Fruit fly (Drosophila melanogaster) whole organism, larva: ENCODE results near the gene CG8892.

Source experiments
- noc ChIP-seq: fragments of 200-800 bp; sonication (Bioruptor generic); optimal IDR thresholded peaks from 3 replicates; lab custom pipeline; 2019; ENCODE audit warnings: missing biosample characterization, mild to moderate bottlenecking, missing genetic modification characterization, moderate library complexity

CG8892 gene

DNA sequence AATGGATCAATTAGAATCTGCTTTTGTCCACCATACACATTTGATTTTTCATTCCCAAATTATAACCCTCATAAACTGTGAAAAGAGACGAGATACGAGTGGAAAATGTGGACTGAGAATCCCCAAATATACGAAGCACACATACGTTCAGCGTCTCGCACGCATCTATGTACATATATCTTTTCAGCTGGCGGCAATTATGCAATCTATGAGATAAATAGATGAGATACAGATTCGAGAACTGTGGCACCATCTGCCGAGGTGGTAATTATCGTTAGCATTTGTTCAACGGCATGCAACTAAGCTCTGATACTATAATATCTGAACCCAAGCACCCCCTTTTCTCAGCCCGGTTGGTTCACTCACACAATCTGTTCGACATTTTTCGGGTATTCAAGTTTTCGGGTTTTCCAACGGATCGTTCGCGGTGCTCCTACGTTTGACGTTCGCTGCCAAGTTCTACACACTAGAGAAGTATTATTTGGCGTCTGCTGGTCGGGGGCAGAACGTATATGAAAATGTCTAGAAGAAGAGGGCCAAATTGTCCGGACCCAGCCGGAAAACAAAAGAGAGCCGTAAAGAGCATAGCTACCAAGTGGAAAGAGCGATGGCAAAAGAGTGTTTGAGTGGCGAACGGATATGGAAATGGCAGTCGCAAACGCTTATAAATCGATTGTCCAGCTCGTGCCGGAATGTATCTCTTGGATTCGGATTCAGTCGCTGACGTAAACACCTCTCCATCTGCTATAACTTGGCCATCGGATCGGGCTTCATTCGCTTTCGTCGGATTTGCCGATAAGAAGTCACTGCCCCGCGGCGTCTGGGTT is 13.8 kb upstream of the CG8892 start:
- TF ChIP-seq noc (tag; lab: Kevin White, UChicago) = no peak

- no peak for TF ChIP-seq noc (tag; lab: Kevin White, UChicago)
Measured at dm6 chr2L:4982098-4982646, 780 bp upstream of the CG8892 start.

DNA sequence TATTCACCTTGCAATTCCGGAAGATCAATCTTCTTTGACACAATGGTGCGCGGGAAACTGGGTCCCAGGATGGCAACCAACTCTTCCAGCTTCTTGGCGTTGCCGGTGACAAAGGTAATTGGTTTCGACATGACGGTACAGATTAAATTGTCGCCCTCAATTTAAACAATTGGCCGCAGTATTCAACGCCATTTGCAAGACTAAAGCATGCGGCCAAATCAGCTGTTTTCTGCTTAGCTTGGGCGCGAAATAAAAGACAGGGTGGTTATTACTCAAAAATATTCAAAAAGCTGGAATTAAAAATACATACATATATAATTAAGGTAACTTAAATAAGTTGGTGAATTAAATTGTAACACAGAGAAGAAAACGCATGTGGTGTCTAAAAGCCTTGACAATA is 2.3 kb downstream of the CG8892 start, which contains the start of gene CG8891:
CG8891 (minus strand) TSS at position 242 of the 400 bp plus-strand sequence.
- TF ChIP-seq noc (tag; lab: Kevin White, UChicago) = no peak

DNA sequence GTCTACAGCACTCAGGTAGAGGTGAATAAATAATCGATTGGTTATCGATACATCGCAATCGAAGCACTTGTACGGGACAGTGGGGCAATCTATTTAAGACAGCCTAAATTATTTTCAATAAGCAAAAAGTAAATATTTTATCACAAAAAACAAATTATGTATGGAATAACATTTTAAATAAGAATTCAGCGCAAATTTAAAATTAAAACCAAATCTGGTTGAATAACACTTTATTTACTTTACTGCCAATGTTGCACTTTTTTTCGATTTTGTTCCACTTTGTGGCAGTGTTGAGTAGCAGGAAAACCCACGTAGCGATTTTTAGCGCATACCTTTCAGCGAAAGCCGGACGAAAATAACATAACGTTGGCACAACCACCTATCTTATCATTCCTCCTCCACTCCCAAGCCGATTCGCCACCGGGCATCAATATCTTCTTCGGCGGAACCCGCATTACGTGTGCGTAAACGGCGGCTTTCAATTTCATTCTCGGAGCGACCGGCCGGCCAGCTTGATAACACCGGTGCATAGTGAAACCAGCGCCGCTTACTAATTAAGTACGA is 4.3 kb downstream of the CG8892 start, which contains the start of the genes Gmd and CG3792:
Gmd (minus strand) TSS at position 36 of the 564 bp plus-strand sequence.
CG3792 (plus strand) TSS at position 325 of the 564 bp plus-strand sequence.
- peak; percentile 87 for TF ChIP-seq noc (tag; lab: Kevin White, UChicago)

dm6 chr2L:4973731-4974415 is 7.5 kb downstream of the CG8892 start, which contains the start of gene mRpL28:
Gene mRpL28, plus strand, starts transcription at chr2L:4973976.
- TF ChIP-seq noc (tag; lab: Kevin White, UChicago) = no peak

- no peak for TF ChIP-seq noc (tag; lab: Kevin White, UChicago)
Measured at dm6 chr2L:4971329-4971798, 10.0 kb downstream of the CG8892 start, which contains the start of gene CG14043. Gene CG14043, plus strand, starts transcription at chr2L:4971702.

dm6 chr2L:4968767-4969166 is 12.6 kb downstream of the CG8892 start, which contains the start of the genes Scox and Polr1C:
Gene Scox, minus strand, starts transcription at chr2L:4968935.
Gene Polr1C, plus strand, starts transcription at chr2L:4969004.
- TF ChIP-seq noc (tag; lab: Kevin White, UChicago) = no peak

DNA sequence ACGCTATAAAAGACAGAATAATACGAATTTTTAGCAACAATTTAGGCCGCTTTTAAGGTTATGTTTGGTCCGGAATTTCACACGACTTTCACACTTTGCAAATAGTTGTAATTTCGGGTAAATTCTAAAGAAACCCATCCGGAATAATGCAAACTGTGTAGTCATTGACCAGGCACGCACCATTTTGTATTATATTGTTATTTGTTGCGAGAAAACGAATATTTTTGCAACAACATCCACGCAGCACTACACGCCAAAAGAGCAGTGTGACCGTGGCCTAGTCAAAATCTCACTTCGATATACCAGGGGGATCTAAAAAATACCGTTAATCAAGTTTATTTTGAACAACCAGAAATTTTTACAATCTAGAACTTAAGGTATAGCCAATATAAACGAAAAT is 13.9 kb downstream of the CG8892 start, which contains the start of gene eIF3i:
eIF3i (minus strand) TSS at position 265 of the 400 bp plus-strand sequence.
- TF ChIP-seq noc (tag; lab: Kevin White, UChicago) = no peak

DNA sequence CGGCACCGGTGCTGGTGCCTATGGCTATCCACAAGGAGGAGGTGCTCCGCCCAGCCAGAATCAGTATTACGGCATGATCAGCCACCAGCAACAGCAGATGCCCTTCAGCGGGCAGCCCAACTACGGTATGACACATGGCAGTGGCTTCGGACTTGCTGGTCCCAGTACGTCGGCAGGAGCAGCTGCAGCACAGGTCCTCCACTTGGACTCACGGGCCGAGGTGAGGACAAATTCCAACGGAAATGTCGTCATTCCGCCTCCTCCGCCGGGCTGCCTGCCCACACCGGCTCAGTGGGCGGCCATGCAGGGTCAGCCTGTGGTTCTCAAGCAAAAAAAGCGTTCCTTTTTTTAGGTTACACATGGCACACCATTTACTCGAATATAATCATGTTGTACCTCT is 15.5 kb downstream of the CG8892 start:
- TF ChIP-seq noc (tag; lab: Kevin White, UChicago) = no peak

dm6 chr2L:4965420-4965819 is 16.0 kb downstream of the CG8892 start, which contains the start of gene CG34125:
Gene CG34125, plus strand, starts transcription at chr2L:4965673.
- TF ChIP-seq noc (tag; lab: Kevin White, UChicago) = no peak

- no peak for TF ChIP-seq noc (tag; lab: Kevin White, UChicago)
Measured at dm6 chr2L:4958111-4958510, 23.3 kb downstream of the CG8892 start, which contains the start of gene CG34124. Gene CG34124, plus strand, starts transcription at chr2L:4958411.

- no peak for TF ChIP-seq noc (tag; lab: Kevin White, UChicago)
Measured at dm6 chr2L:4955094-4955823, 26.1 kb downstream of the CG8892 start, which contains the start of the genes Jon25Bi and Marcal1. Gene Jon25Bi, minus strand, starts transcription at chr2L:4955144. Gene Marcal1, plus strand, starts transcription at chr2L:4955509.

DNA sequence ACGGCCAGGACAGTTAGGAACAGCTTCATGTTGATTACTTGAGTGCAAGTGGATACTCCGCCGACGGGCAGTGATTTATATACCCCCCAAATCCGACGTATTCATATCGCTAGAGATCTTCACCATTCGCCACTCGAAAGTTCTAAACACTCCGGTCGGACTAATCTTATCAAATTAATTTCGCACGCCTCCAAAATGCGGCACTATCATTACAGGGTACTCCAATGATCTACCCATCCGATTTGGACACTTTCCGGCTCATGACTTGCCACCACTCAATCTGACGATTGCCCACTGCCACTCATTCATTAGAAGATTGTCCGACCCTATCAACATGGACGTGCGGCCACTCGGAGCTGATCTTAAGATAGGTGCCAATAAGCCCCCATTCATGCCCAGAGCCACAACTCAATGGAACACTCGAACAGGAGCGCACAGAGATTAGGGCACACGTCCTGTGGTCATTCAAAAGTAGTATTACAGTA is 28.3 kb downstream of the CG8892 start, which contains the start of gene Jon25Bii:
Jon25Bii (minus strand) TSS at position 51 of the 485 bp plus-strand sequence.
- no peak for TF ChIP-seq noc (tag; lab: Kevin White, UChicago)

dm6 chr2L:4950667-4951066 is 30.7 kb downstream of the CG8892 start, which contains the start of gene Jon25Biii:
Gene Jon25Biii, minus strand, starts transcription at chr2L:4950767.
- peak; percentile 28 for TF ChIP-seq noc (tag; lab: Kevin White, UChicago)
